Worm (Caenorhabditis elegans) whole organism, midembryonic: ENCODE data around the gene C46A5.6.

Experiments used
- T22C8.4 ChIP-seq: fragments of 200-800 bp; sonication (Bioruptor generic); IDR thresholded peaks from 2 replicates; pipeline ENCODE4 v1.3.6; 2022; ENCODE audit warnings: missing genetic modification characterization, missing compliant biosample characterization
- cog-1 ChIP-seq: sonication (generic microtip); optimal IDR thresholded peaks from 2 replicates; lab custom pipeline; 2016; ENCODE audit warnings: missing genetic modification characterization, missing compliant biosample characterization
- klf-2 ChIP-seq: fragments of 200-800 bp; sonication (Bioruptor generic); conservative IDR thresholded peaks from 2 replicates; pipeline ENCODE4 v1.3.6; 2022; ENCODE audit warnings: missing genetic modification reagents, missing genetic modification characterization, missing compliant biosample characterization
- med-1 ChIP-seq: sonication (generic microtip); optimal IDR thresholded peaks from 2 replicates; lab custom pipeline; 2017; ENCODE audit warnings: missing genetic modification characterization, mild to moderate bottlenecking, missing compliant biosample characterization, antibody characterized with exemption, missing genetic modification reagents; ENCODE audit not compliant: insufficient read depth
- tab-1 ChIP-seq: fragments of 200-800 bp; sonication (Bioruptor generic); IDR thresholded peaks from 2 replicates; pipeline ENCODE4 v1.3.6; 2022; ENCODE audit warnings: missing genetic modification characterization, missing compliant biosample characterization
- ztf-23 ChIP-seq: fragments of 200-800 bp; sonication (Bioruptor generic); IDR thresholded peaks from 2 replicates; pipeline ENCODE4 v1.3.6; 2022; ENCODE audit warnings: missing genetic modification reagents, missing genetic modification characterization, missing compliant biosample characterization
- ztf-29 ChIP-seq: fragments of 200-800 bp; sonication (Bioruptor generic); IDR thresholded peaks from 2 replicates; pipeline ENCODE4 v1.3.6; 2022; ENCODE audit warnings: missing genetic modification reagents, missing genetic modification characterization, missing compliant biosample characterization

ce11 chrIV:7757245-7757644 lies 6.4 kb downstream of the C46A5.6 start, which contains the start of gene C46A5.4:
- TF ChIP-seq ztf-29 (GFP tag; lab: Robert Waterston, UW) (no peak), ztf-23 (GFP tag; lab: Robert Waterston, UW) (no peak), T22C8.4 (GFP tag; lab: Robert Waterston, UW) (no peak), klf-2 (GFP tag; lab: Robert Waterston, UW) (no peak), med-1 (GFP tag; lab: Kevin White, UChicago) (no peak), cog-1 (tag; lab: Kevin White, UChicago) (no peak), tab-1 (GFP tag; lab: Robert Waterston, UW) (no peak)
